Worm (Caenorhabditis elegans) whole organism, L2 larva: ENCODE results near the gene ppm-1.G.
A peak's percentile ranks its signal among the peaks of the same experiment; 100 is the strongest.

Source experiments
- C34F6.9 ChIP-seq: fragments of 150-350 bp; optimal IDR thresholded peaks from 2 replicates; lab custom pipeline; 2014; ENCODE audit warnings: missing biosample characterization, missing genetic modification characterization
- F13H6.1 ChIP-seq: sonication (generic microtip); optimal IDR thresholded peaks from 2 replicates; lab custom pipeline; 2016; ENCODE audit warnings: missing genetic modification characterization, missing compliant biosample characterization
- R02D3.7 ChIP-seq: fragments of 150-350 bp; optimal IDR thresholded peaks from 2 replicates; lab custom pipeline; 2014; ENCODE audit warnings: missing biosample characterization, missing genetic modification characterization
- Y55F3AM.14 ChIP-seq: fragments of 200-800 bp; sonication (Bioruptor generic); optimal IDR thresholded peaks from 2 replicates; lab custom pipeline; 2018; ENCODE audit warnings: mild to moderate bottlenecking, missing genetic modification characterization, missing compliant biosample characterization
- alr-1 ChIP-seq: fragments of 150-350 bp; optimal IDR thresholded peaks from 2 replicates; lab custom pipeline; 2014; ENCODE audit warnings: missing biosample characterization, missing genetic modification characterization
- aly-2 ChIP-seq: fragments of 150-350 bp; optimal IDR thresholded peaks from 2 replicates; lab custom pipeline; 2014; ENCODE audit warnings: missing biosample characterization, missing genetic modification characterization
- ama-1 ChIP-seq: fragments of 150-350 bp; optimal IDR thresholded peaks from 2 replicates; lab custom pipeline; 2018; ENCODE audit warnings: inconsistent platforms
- blmp-1 ChIP-seq: sonication (generic microtip); optimal IDR thresholded peaks from 2 replicates; lab custom pipeline; 2017; ENCODE audit warnings: missing genetic modification characterization, mild to moderate bottlenecking, missing compliant biosample characterization, antibody characterized with exemption, moderate library complexity; ENCODE audit not compliant: insufficient read depth
- crh-2 ChIP-seq: sonication (generic microtip); optimal IDR thresholded peaks from 2 replicates; lab custom pipeline; 2017; ENCODE audit warnings: missing biosample characterization, missing genetic modification characterization
- dmd-4 ChIP-seq: sonication (generic microtip); optimal IDR thresholded peaks from 2 replicates; lab custom pipeline; 2017; ENCODE audit warnings: missing biosample characterization, missing genetic modification characterization
- elt-1 ChIP-seq: fragments of 150-350 bp; optimal IDR thresholded peaks from 2 replicates; lab custom pipeline; 2014; ENCODE audit warnings: missing biosample characterization, missing genetic modification characterization
- elt-3 ChIP-seq: sonication (generic microtip); optimal IDR thresholded peaks from 2 replicates; lab custom pipeline; 2017; ENCODE audit warnings: missing biosample characterization, missing genetic modification characterization
- fos-1 ChIP-seq: fragments of 150-350 bp; optimal IDR thresholded peaks from 2 replicates; lab custom pipeline; 2014; ENCODE audit warnings: missing biosample characterization, missing genetic modification characterization
- gmeb-1 ChIP-seq: fragments of 150-350 bp; optimal IDR thresholded peaks from 2 replicates; lab custom pipeline; 2014; ENCODE audit warnings: missing biosample characterization, missing genetic modification characterization
- lin-11 ChIP-seq: fragments of 150-350 bp; sonication (generic microtip); optimal IDR thresholded peaks from 2 replicates; lab custom pipeline; 2014; ENCODE audit warnings: missing biosample characterization, missing genetic modification characterization, inconsistent platforms, mixed read lengths
- lin-13 ChIP-seq: fragments of 150-350 bp; optimal IDR thresholded peaks from 2 replicates; lab custom pipeline; 2014; ENCODE audit warnings: missing biosample characterization, missing genetic modification reagents, missing genetic modification characterization
- lsy-2 ChIP-seq, 2 experiments: fragments of 150-350 bp in 1 of 2; sonication (generic microtip) in 1 of 2; optimal IDR thresholded peaks; 2 replicates each; lab custom pipeline; 2014 to 2017; ENCODE audit warnings: missing biosample characterization in 2 of 2, missing genetic modification characterization in 2 of 2
- mab-5 ChIP-seq: fragments of 150-350 bp; optimal IDR thresholded peaks from 2 replicates; lab custom pipeline; 2014; ENCODE audit warnings: missing biosample characterization, missing genetic modification characterization
- mbf-1 ChIP-seq: sonication (generic microtip); optimal IDR thresholded peaks from 2 replicates; lab custom pipeline; 2017; ENCODE audit warnings: missing biosample characterization, missing genetic modification characterization
- nhr-10 ChIP-seq: sonication (generic microtip); optimal IDR thresholded peaks from 2 replicates; lab custom pipeline; 2017; ENCODE audit warnings: missing biosample characterization, missing genetic modification characterization
- nhr-11 ChIP-seq: fragments of 150-350 bp; optimal IDR thresholded peaks from 2 replicates; lab custom pipeline; 2014; ENCODE audit warnings: missing biosample characterization, missing genetic modification characterization
- nhr-12 ChIP-seq: fragments of 150-350 bp; optimal IDR thresholded peaks from 2 replicates; lab custom pipeline; 2014; ENCODE audit warnings: missing biosample characterization, missing genetic modification characterization
- nhr-25 ChIP-seq: fragments of 150-350 bp; sonication (generic microtip); optimal IDR thresholded peaks from 3 replicates; lab custom pipeline; 2014; ENCODE audit warnings: missing biosample characterization, missing genetic modification characterization
- nhr-6 ChIP-seq: fragments of 150-350 bp; optimal IDR thresholded peaks from 2 replicates; lab custom pipeline; 2014; ENCODE audit warnings: missing biosample characterization, missing genetic modification characterization
- nhr-77 ChIP-seq: fragments of 150-350 bp; optimal IDR thresholded peaks from 2 replicates; lab custom pipeline; 2014; ENCODE audit warnings: missing biosample characterization, missing genetic modification characterization
- peb-1 ChIP-seq: fragments of 150-350 bp; optimal IDR thresholded peaks from 2 replicates; lab custom pipeline; 2014; ENCODE audit warnings: missing biosample characterization, missing genetic modification characterization
- skn-1 ChIP-seq: sonication (generic microtip); optimal IDR thresholded peaks from 2 replicates; lab custom pipeline; 2017; ENCODE audit warnings: missing biosample characterization, missing genetic modification characterization
- sma-9 ChIP-seq, 2 experiments: fragments of 150-350 bp in 1 of 2; sonication (generic microtip) in 1 of 2; optimal IDR thresholded peaks; 2 replicates each; lab custom pipeline; 2014 to 2016; ENCODE audit warnings: missing genetic modification characterization in 2 of 2, mild to moderate bottlenecking in 1 of 2, missing biosample characterization in 1 of 2, missing compliant biosample characterization in 1 of 2, missing genetic modification reagents in 1 of 2, moderate library complexity in 1 of 2
- snpc-4 ChIP-seq: fragments of 150-350 bp; optimal IDR thresholded peaks from 2 replicates; lab custom pipeline; 2014; ENCODE audit warnings: missing biosample characterization, missing genetic modification characterization
- unc-39 ChIP-seq: fragments of 150-350 bp; optimal IDR thresholded peaks from 2 replicates; lab custom pipeline; 2014; ENCODE audit warnings: missing biosample characterization, missing genetic modification characterization
- unc-62 ChIP-seq: fragments of 150-350 bp; optimal IDR thresholded peaks from 2 replicates; lab custom pipeline; 2014; ENCODE audit warnings: missing biosample characterization, missing genetic modification reagents, missing genetic modification characterization

The ppm-1.G gene

ce11 chrIII:740382-740781 is 43.1 kb upstream of the ppm-1.G start, which contains the start of gene idpp-1:
TSS of gene idpp-1 (plus strand) at chrIII:740682.
- TF ChIP-seq sma-9 (GFP tag; optimal IDR thresholded peaks at IDR 0.05; lab: Kevin White, UChicago) (no peak), sma-9 (tag; optimal IDR thresholded peaks at IDR 0.05; lab: Kevin White, UChicago) (no peak), C34F6.9 (no peak), crh-2 (no peak), nhr-10 (tag; lab: Kevin White, UChicago) (no peak), nhr-11 (tag; lab: Kevin White, UChicago) (no peak), lin-11 (tag; lab: Kevin White, UChicago) (no peak), unc-39 (no peak), F13H6.1 (tag; lab: Kevin White, UChicago) (no peak)

- TF ChIP-seq aly-2 (tag; lab: Kevin White, UChicago) (no peak), blmp-1 (tag; lab: Kevin White, UChicago) (peak; percentile 7)
Observed at ce11 chrIII:744459-744858, 39.0 kb upstream of the ppm-1.G start.

ce11 chrIII:748782-749181 is 34.7 kb upstream of the ppm-1.G start:
- no peak for TF ChIP-seq lsy-2 (tag; optimal IDR thresholded peaks at IDR 0.05; lab: Kevin White, UChicago)
- TF ChIP-seq nhr-6 (tag; lab: Kevin White, UChicago): no peak
- TF ChIP-seq unc-39: no peak
- TF ChIP-seq crh-2: no peak
- no peak for TF ChIP-seq nhr-12 (tag; lab: Kevin White, UChicago)
- no peak for TF ChIP-seq alr-1
- TF ChIP-seq fos-1 (tag; lab: Kevin White, UChicago): peak; percentile 0
- TF ChIP-seq unc-62 (GFP tag; lab: Kevin White, UChicago): no peak

ce11 chrIII:750028-750427 is 33.5 kb upstream of the ppm-1.G start:
- TF ChIP-seq C34F6.9 (no peak), R02D3.7 (no peak), ama-1 (lab: Kevin White, UChicago) (no peak), blmp-1 (tag; lab: Kevin White, UChicago) (peak; percentile 61), crh-2 (no peak)

DNA sequence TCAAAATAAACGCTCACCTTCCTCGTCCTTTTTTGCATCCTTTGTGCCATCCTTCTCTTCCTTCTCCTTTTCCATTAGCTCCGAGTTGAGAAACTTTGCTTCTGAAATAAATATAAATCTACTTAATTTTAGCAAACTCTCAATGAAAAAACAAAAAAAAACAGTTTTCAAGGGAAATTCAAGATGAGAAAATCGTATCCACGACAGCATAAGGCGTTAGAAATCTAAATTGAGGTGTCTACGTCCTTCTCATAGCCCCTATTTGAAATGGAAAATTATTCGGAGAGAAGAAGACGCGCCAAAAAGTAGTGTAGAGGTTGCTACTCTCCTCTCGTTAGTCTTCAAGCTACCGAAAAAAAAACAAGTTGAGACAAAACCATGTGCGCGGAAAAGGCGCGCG is 31.2 kb upstream of the ppm-1.G start, which contains the start of gene pat-12:
Gene pat-12, minus strand, starts transcription at position 101 of the 400 bp plus-strand sequence.
- TF ChIP-seq lsy-2 (tag; optimal IDR thresholded peaks at IDR 0.05; lab: Kevin White, UChicago) (no peak), C34F6.9 (no peak), mbf-1 (tag; lab: Kevin White, UChicago) (no peak), fos-1 (tag; lab: Kevin White, UChicago) (no peak), nhr-77 (tag; lab: Kevin White, UChicago) (no peak), lin-13 (GFP tag; lab: Kevin White, UChicago) (no peak), unc-39 (no peak), lin-11 (tag; lab: Kevin White, UChicago) (no peak), gmeb-1 (no peak)

DNA sequence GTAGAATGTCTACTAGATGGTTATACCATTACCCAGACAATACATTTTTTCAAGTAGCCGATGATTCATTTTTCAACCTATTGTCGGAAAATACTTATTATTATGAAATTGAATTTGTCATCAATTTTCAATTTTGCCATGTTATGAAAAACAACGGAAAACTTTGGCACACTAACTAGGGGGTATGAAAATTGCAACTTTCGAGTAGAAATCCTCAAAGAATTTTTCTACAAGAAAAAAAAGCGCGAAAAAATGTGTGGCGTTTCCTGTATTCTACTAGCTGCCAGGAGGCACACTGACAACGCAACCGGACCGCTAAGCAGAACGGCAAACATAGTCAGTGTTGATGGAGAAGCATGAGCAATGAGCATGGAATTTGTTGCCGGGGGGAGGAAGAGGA is 29.1 kb upstream of the ppm-1.G start:
- TF ChIP-seq nhr-77 (tag; lab: Kevin White, UChicago) (no peak), mab-5 (tag; lab: Kevin White, UChicago) (no peak), elt-3 (tag; lab: Kevin White, UChicago) (no peak), F13H6.1 (tag; lab: Kevin White, UChicago) (no peak), unc-62 (GFP tag; lab: Kevin White, UChicago) (no peak)

DNA sequence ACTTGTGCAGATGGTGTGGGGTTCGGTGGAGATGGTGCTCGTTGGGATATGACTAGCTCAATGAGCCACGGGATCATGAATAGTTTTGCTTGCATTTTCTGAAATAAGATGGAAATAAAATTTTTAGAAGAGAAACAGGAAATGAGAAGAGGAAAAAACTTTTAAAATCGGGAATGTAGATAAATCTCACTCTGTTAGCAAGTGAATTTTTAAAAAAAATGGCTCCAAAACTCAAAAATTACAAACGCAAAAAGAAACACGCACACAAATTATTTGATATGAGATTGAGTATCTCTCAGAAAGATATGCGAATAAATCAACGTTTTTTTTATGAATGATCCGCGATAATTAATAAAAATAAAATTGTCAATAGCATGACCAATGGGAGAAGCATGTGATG is 25.5 kb upstream of the ppm-1.G start, which contains the start of gene T17H7.7:
Gene T17H7.7, minus strand, starts transcription at position 101 of the 400 bp plus-strand sequence.
- TF ChIP-seq F13H6.1 (tag; lab: Kevin White, UChicago) (no peak), elt-1 (tag; lab: Kevin White, UChicago) (no peak), peb-1 (tag; lab: Kevin White, UChicago) (no peak), skn-1 (no peak), C34F6.9 (no peak), Y55F3AM.14 (GFP tag; lab: Kevin White, UChicago) (no peak), crh-2 (no peak), nhr-25 (tag; lab: Kevin White, UChicago) (no peak), snpc-4 (tag; lab: Kevin White, UChicago) (no peak), elt-3 (tag; lab: Kevin White, UChicago) (no peak), dmd-4 (no peak), nhr-11 (tag; lab: Kevin White, UChicago) (no peak), sma-9 (GFP tag; optimal IDR thresholded peaks at IDR 0.05; lab: Kevin White, UChicago) (no peak), sma-9 (tag; optimal IDR thresholded peaks at IDR 0.05; lab: Kevin White, UChicago) (no peak)
- TF ChIP-seq, all 48 proteins: peak for 0
